Worm (Caenorhabditis elegans) whole organism, L4/young adult: Measurements from ENCODE around the gene F07E5.9.

Source experiments
- W03F9.2 ChIP-seq: fragments of 150-350 bp; optimal IDR thresholded peaks from 2 replicates; lab custom pipeline; 2014; ENCODE audit warnings: missing biosample characterization, missing genetic modification characterization
- dao-5 ChIP-seq: sonication (generic microtip); optimal IDR thresholded peaks from 2 replicates; lab custom pipeline; 2016; ENCODE audit warnings: missing genotype, missing genetic modification characterization, moderate library complexity, missing compliant biosample characterization
- him-1 ChIP-seq: sonication (generic microtip); optimal IDR thresholded peaks from 2 replicates; lab custom pipeline; 2016; ENCODE audit warnings: missing genotype, missing genetic modification reagents, missing genetic modification characterization, missing compliant biosample characterization

DNA sequence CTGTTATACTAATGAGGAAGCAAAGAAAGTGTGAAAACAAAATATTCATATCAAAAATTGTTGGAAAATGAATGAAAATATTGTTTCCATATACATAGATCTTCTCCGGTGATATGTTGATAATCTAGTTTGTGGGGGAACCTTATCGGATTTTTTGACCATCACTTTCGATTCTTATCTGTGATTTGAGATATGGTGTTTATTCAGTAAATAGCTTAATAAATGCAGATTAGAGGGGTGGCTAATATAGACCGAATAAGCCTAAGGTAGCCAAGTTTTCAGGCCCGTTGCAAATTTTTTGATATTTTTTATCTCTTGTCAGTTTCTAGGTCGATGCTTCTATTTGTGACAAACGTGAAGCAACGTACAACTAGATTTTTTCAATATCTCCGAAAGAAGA, 8.9 kb downstream of the F07E5.9 start, which contains the start of gene F07E5.7:
- no peak for TF ChIP-seq him-1
- TF ChIP-seq dao-5 (tag; lab: Kevin White, UChicago): no peak
- TF ChIP-seq W03F9.2 (tag; lab: Kevin White, UChicago): no peak
